Worm (Caenorhabditis elegans) whole organism, mixed stage, embryonic: ENCODE measurements around the gene K01D12.8.

Experiments used
- M03D4.4 ChIP-seq: sonication (generic microtip); optimal IDR thresholded peaks from 2 replicates; lab custom pipeline; 2017; ENCODE audit warnings: mild to moderate bottlenecking, missing genetic modification characterization, missing compliant biosample characterization
- bed-3 ChIP-seq: fragments of 200-800 bp; sonication (Bioruptor generic); optimal IDR thresholded peaks from 3 replicates; lab custom pipeline; 2018; ENCODE audit warnings: mild to moderate bottlenecking, missing genetic modification characterization, moderate library complexity, missing compliant biosample characterization
- blmp-1 ChIP-seq: fragments of 150-350 bp; optimal IDR thresholded peaks from 2 replicates; lab custom pipeline; 2014; ENCODE audit warnings: missing biosample characterization, missing genetic modification characterization
- ceh-83 ChIP-seq: fragments of 200-800 bp; sonication (Bioruptor generic); optimal IDR thresholded peaks from 2 replicates; lab custom pipeline; 2018; ENCODE audit warnings: mild to moderate bottlenecking, missing genetic modification characterization, missing compliant biosample characterization
- ces-1 ChIP-seq: fragments of 150-350 bp; optimal IDR thresholded peaks from 2 replicates; lab custom pipeline; 2014; ENCODE audit warnings: missing biosample characterization, missing genetic modification reagents, missing genetic modification characterization
- cnd-1 ChIP-seq: fragments of 200-800 bp; sonication (Bioruptor generic); optimal IDR thresholded peaks from 2 replicates; lab custom pipeline; 2018; ENCODE audit warnings: mild to moderate bottlenecking, missing genetic modification characterization, missing compliant biosample characterization
- drap-1 ChIP-seq: fragments of 200-800 bp; sonication (Bioruptor generic); optimal IDR thresholded peaks from 3 replicates; lab custom pipeline; 2018; ENCODE audit warnings: mild to moderate bottlenecking, missing genetic modification characterization, missing compliant biosample characterization
- elt-1 ChIP-seq: sonication (generic microtip); optimal IDR thresholded peaks from 2 replicates; lab custom pipeline; 2017; ENCODE audit warnings: missing genetic modification characterization, mild to moderate bottlenecking, missing compliant biosample characterization, antibody characterized with exemption, moderate library complexity, borderline replicate concordance; ENCODE audit not compliant: insufficient read depth
- elt-3 ChIP-seq: fragments of 150-350 bp; optimal IDR thresholded peaks from 2 replicates; lab custom pipeline; 2014; ENCODE audit warnings: missing biosample characterization, missing genetic modification characterization
- flh-1 ChIP-seq: fragments of 200-800 bp; sonication (Bioruptor generic); optimal IDR thresholded peaks from 2 replicates; lab custom pipeline; 2018; ENCODE audit warnings: mild to moderate bottlenecking, missing genetic modification characterization, moderate library complexity, missing compliant biosample characterization
- ham-2 ChIP-seq: fragments of 200-800 bp; sonication (Bioruptor generic); optimal IDR thresholded peaks from 2 replicates; lab custom pipeline; 2018; ENCODE audit warnings: mild to moderate bottlenecking, missing genetic modification characterization, missing compliant biosample characterization
- hlh-1 ChIP-seq: fragments of 150-350 bp; optimal IDR thresholded peaks from 2 replicates; lab custom pipeline; 2014; ENCODE audit warnings: missing biosample characterization, missing genetic modification reagents, missing genetic modification characterization
- lin-13 ChIP-seq: fragments of 150-350 bp; optimal IDR thresholded peaks from 2 replicates; lab custom pipeline; 2014; ENCODE audit warnings: missing biosample characterization, missing genetic modification characterization
- lin-32 ChIP-seq: fragments of 200-800 bp; sonication (Bioruptor generic); optimal IDR thresholded peaks from 2 replicates; lab custom pipeline; 2018; ENCODE audit warnings: mild to moderate bottlenecking, missing genetic modification characterization, missing compliant biosample characterization
- lsy-2 ChIP-seq: fragments of 150-350 bp; optimal IDR thresholded peaks from 2 replicates; lab custom pipeline; 2014; ENCODE audit warnings: missing biosample characterization, missing genetic modification characterization
- mab-5 ChIP-seq: fragments of 150-350 bp; optimal IDR thresholded peaks from 2 replicates; lab custom pipeline; 2014; ENCODE audit warnings: missing biosample characterization, missing genetic modification characterization
- mep-1 ChIP-seq: fragments of 150-350 bp; optimal IDR thresholded peaks from 2 replicates; lab custom pipeline; 2017; ENCODE audit warnings: missing biosample characterization, missing genetic modification reagents, missing genetic modification characterization, inconsistent platforms
- mls-2 ChIP-seq: sonication (generic microtip); optimal IDR thresholded peaks from 2 replicates; lab custom pipeline; 2016; ENCODE audit warnings: mild to moderate bottlenecking, missing genetic modification characterization, moderate library complexity, missing compliant biosample characterization
- nhr-12 ChIP-seq: fragments of 150-350 bp; optimal IDR thresholded peaks from 2 replicates; lab custom pipeline; 2014; ENCODE audit warnings: missing biosample characterization, missing genetic modification characterization
- nhr-2 ChIP-seq: fragments of 150-350 bp; optimal IDR thresholded peaks from 2 replicates; lab custom pipeline; 2014; ENCODE audit warnings: missing biosample characterization, missing genetic modification characterization
- nhr-237 ChIP-seq: fragments of 150-350 bp; optimal IDR thresholded peaks from 2 replicates; lab custom pipeline; 2014; ENCODE audit warnings: missing biosample characterization, missing genetic modification characterization
- nhr-28 ChIP-seq: fragments of 150-350 bp; optimal IDR thresholded peaks from 2 replicates; lab custom pipeline; 2014; ENCODE audit warnings: missing biosample characterization, missing genetic modification characterization
- nhr-76 ChIP-seq: sonication (generic microtip); optimal IDR thresholded peaks from 2 replicates; lab custom pipeline; 2017; ENCODE audit warnings: missing biosample characterization, missing genetic modification characterization
- pha-4 ChIP-seq: fragments of 150-350 bp; optimal IDR thresholded peaks from 2 replicates; lab custom pipeline; 2018; ENCODE audit warnings: missing biosample characterization, missing genetic modification reagents, missing genetic modification characterization
- sem-2 ChIP-seq: fragments of 200-800 bp; sonication (Bioruptor generic); optimal IDR thresholded peaks from 2 replicates; lab custom pipeline; 2018; ENCODE audit warnings: mild to moderate bottlenecking, missing genetic modification characterization, missing compliant biosample characterization
- snpc-4 ChIP-seq: fragments of 150-350 bp; optimal IDR thresholded peaks from 2 replicates; lab custom pipeline; 2014; ENCODE audit warnings: missing biosample characterization, missing genetic modification characterization
- tbx-8 ChIP-seq: fragments of 200-800 bp; sonication (Bioruptor generic); optimal IDR thresholded peaks from 2 replicates; lab custom pipeline; 2018; ENCODE audit warnings: mild to moderate bottlenecking, missing genetic modification characterization, moderate library complexity, missing compliant biosample characterization
- unc-120 ChIP-seq: sonication (generic microtip); optimal IDR thresholded peaks from 2 replicates; lab custom pipeline; 2017; ENCODE audit warnings: missing genetic modification characterization, missing compliant biosample characterization; ENCODE audit not compliant: poor library complexity, severe bottlenecking
- unc-39 ChIP-seq: fragments of 150-350 bp; optimal IDR thresholded peaks from 2 replicates; lab custom pipeline; 2014; ENCODE audit warnings: missing biosample characterization, missing genetic modification characterization
- unc-62 ChIP-seq: fragments of 150-350 bp; optimal IDR thresholded peaks from 2 replicates; lab custom pipeline; 2014; ENCODE audit warnings: missing biosample characterization, missing genetic modification reagents, missing genetic modification characterization
- zip-8 ChIP-seq: fragments of 150-350 bp; optimal IDR thresholded peaks from 2 replicates; lab custom pipeline; 2014; ENCODE audit warnings: missing biosample characterization, missing genetic modification characterization
- ztf-11 ChIP-seq: fragments of 150-350 bp; optimal IDR thresholded peaks from 2 replicates; lab custom pipeline; 2014; ENCODE audit warnings: missing biosample characterization, missing genetic modification characterization

Gene K01D12.8

ce11 chrV:12432111-12432510, 29.7 kb downstream of the K01D12.8 start, which contains the start of gene C54D10.13:
TSS of gene C54D10.13 (minus strand) at chrV:12432289.
- TF ChIP-seq unc-62: no peak
- TF ChIP-seq ham-2: no peak
- TF ChIP-seq unc-39 (tag; lab: Kevin White, UChicago): no peak
- no peak for TF ChIP-seq ceh-83
- no peak for TF ChIP-seq ztf-11 (tag; lab: Kevin White, UChicago)
- TF ChIP-seq mab-5 (tag; lab: Kevin White, UChicago): no peak
- TF ChIP-seq ces-1 (GFP tag; lab: Kevin White, UChicago): no peak
- no peak for TF ChIP-seq tbx-8 (GFP tag; lab: Kevin White, UChicago)
- no peak for TF ChIP-seq unc-120 (tag; lab: Kevin White, UChicago)
- no peak for TF ChIP-seq mep-1 (tag; lab: Kevin White, UChicago)
- no peak for TF ChIP-seq lin-13 (tag; lab: Kevin White, UChicago)
- TF ChIP-seq snpc-4 (tag; lab: Kevin White, UChicago): no peak
- no peak for TF ChIP-seq hlh-1 (tag; lab: Kevin White, UChicago)
- TF ChIP-seq nhr-237 (tag; lab: Kevin White, UChicago): no peak
- no peak for TF ChIP-seq drap-1 (GFP tag; lab: Kevin White, UChicago)

ce11 chrV:12433105-12433504, 30.6 kb downstream of the K01D12.8 start:
- no peak for TF ChIP-seq ham-2
- TF ChIP-seq unc-62: no peak
- no peak for TF ChIP-seq nhr-76 (tag; lab: Kevin White, UChicago)
- TF ChIP-seq mls-2: no peak
- TF ChIP-seq nhr-2: no peak
- TF ChIP-seq elt-1 (tag; lab: Kevin White, UChicago): no peak
- TF ChIP-seq cnd-1: no peak
- no peak for TF ChIP-seq nhr-28 (tag; lab: Kevin White, UChicago)
- TF ChIP-seq hlh-1 (tag; lab: Kevin White, UChicago): no peak
- TF ChIP-seq elt-3 (tag; lab: Kevin White, UChicago): no peak
- no peak for TF ChIP-seq mab-5 (tag; lab: Kevin White, UChicago)
- TF ChIP-seq drap-1 (GFP tag; lab: Kevin White, UChicago): no peak

ce11 chrV:12433717-12434116, 31.3 kb downstream of the K01D12.8 start, which contains the start of gene srh-25:
TSS of gene srh-25 (minus strand) at chrV:12433817.
- TF ChIP-seq nhr-12 (tag; lab: Kevin White, UChicago): no peak
- TF ChIP-seq tbx-8 (GFP tag; lab: Kevin White, UChicago): no peak
- no peak for TF ChIP-seq mls-2
- no peak for TF ChIP-seq nhr-2
- no peak for TF ChIP-seq M03D4.4 (tag; lab: Kevin White, UChicago)
- no peak for TF ChIP-seq snpc-4 (tag; lab: Kevin White, UChicago)
- TF ChIP-seq ces-1 (GFP tag; lab: Kevin White, UChicago): no peak
- no peak for TF ChIP-seq lin-13 (tag; lab: Kevin White, UChicago)
- TF ChIP-seq lin-32 (GFP tag; lab: Kevin White, UChicago): no peak
- TF ChIP-seq zip-8 (tag; lab: Kevin White, UChicago): no peak
- TF ChIP-seq, all 35 proteins: peak for 0

ce11 chrV:12441420-12441819, 39.0 kb downstream of the K01D12.8 start, which contains the start of gene pals-37:
TSS of gene pals-37 (minus strand) at chrV:12441520.
- no peak for TF ChIP-seq unc-120 (tag; lab: Kevin White, UChicago)
- TF ChIP-seq unc-39 (tag; lab: Kevin White, UChicago): no peak
- no peak for TF ChIP-seq mls-2
- no peak for TF ChIP-seq blmp-1 (tag; lab: Kevin White, UChicago)
- no peak for TF ChIP-seq lsy-2 (tag; lab: Kevin White, UChicago)
- no peak for TF ChIP-seq mab-5 (tag; lab: Kevin White, UChicago)
- TF ChIP-seq nhr-76 (tag; lab: Kevin White, UChicago): no peak
- no peak for TF ChIP-seq zip-8 (tag; lab: Kevin White, UChicago)
- TF ChIP-seq unc-62: no peak
- no peak for TF ChIP-seq ces-1 (GFP tag; lab: Kevin White, UChicago)
- TF ChIP-seq flh-1 (GFP tag; lab: Kevin White, UChicago): no peak
- no peak for TF ChIP-seq sem-2
- TF ChIP-seq bed-3: no peak
- TF ChIP-seq drap-1 (GFP tag; lab: Kevin White, UChicago): no peak
- no peak for TF ChIP-seq cnd-1
- TF ChIP-seq, all 35 proteins: peak for 0

DNA sequence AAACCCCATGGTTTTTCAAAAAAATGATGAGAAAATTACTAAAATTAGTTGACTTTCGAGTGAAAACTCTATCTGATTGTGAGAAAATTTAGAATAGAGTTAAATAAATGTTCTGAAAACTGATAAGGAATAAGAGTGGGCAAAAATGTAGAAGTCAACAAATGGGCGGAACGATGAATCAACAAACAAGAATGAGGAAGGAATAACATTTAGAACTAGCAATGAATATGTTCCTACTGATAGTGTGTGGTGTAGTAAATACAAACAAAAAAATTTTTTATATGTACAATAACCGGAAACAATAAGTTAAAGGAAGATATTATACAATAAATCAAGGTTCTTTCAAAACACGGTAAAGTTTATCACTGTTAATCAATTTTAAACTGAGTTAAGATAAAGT, 41.3 kb downstream of the K01D12.8 start, which contains the start of gene pals-39:
TSS of gene pals-39 (minus strand) at position 101 of the 400 bp plus-strand sequence.
- TF ChIP-seq bed-3 (no peak), hlh-1 (tag; lab: Kevin White, UChicago) (no peak), unc-120 (tag; lab: Kevin White, UChicago) (no peak), ces-1 (GFP tag; lab: Kevin White, UChicago) (no peak), ham-2 (no peak), nhr-76 (tag; lab: Kevin White, UChicago) (no peak), ceh-83 (no peak), unc-39 (tag; lab: Kevin White, UChicago) (no peak), snpc-4 (tag; lab: Kevin White, UChicago) (no peak), ztf-11 (tag; lab: Kevin White, UChicago) (no peak), elt-1 (tag; lab: Kevin White, UChicago) (no peak), nhr-28 (tag; lab: Kevin White, UChicago) (no peak), M03D4.4 (tag; lab: Kevin White, UChicago) (no peak), pha-4 (tag; lab: Kevin White, UChicago) (no peak), nhr-2 (no peak), unc-62 (no peak)
